Worm (Caenorhabditis elegans) whole organism, L3 larva: ENCODE measurements around the gene ins-17.

Experiments
- R02D3.7 ChIP-seq: fragments of 150-350 bp; optimal IDR thresholded peaks from 2 replicates; lab custom pipeline; 2014; ENCODE audit warnings: missing biosample characterization, missing genetic modification characterization
- ZK546.5 ChIP-seq: sonication (generic microtip); optimal IDR thresholded peaks from 2 replicates; lab custom pipeline; 2017; ENCODE audit warnings: missing biosample characterization, missing genetic modification characterization
- aly-2 ChIP-seq: fragments of 150-350 bp; optimal IDR thresholded peaks from 2 replicates; lab custom pipeline; 2014; ENCODE audit warnings: missing biosample characterization, missing genetic modification characterization
- ceh-16 ChIP-seq: sonication (generic microtip); optimal IDR thresholded peaks from 2 replicates; lab custom pipeline; 2017; ENCODE audit warnings: missing biosample characterization, missing genetic modification characterization
- ceh-28 ChIP-seq: fragments of 150-350 bp; optimal IDR thresholded peaks from 2 replicates; lab custom pipeline; 2014; ENCODE audit warnings: missing biosample characterization, missing genetic modification reagents, missing genetic modification characterization
- ceh-82 ChIP-seq: fragments of 150-350 bp; optimal IDR thresholded peaks from 2 replicates; lab custom pipeline; 2014; ENCODE audit warnings: missing biosample characterization, missing genetic modification characterization
- ceh-9 ChIP-seq: sonication (generic microtip); optimal IDR thresholded peaks from 2 replicates; lab custom pipeline; 2018; ENCODE audit warnings: missing biosample characterization, missing genetic modification characterization
- daf-12 ChIP-seq: fragments of 150-350 bp; optimal IDR thresholded peaks from 2 replicates; lab custom pipeline; 2014; ENCODE audit warnings: missing biosample characterization, missing genetic modification reagents, missing genetic modification characterization
- egl-27 ChIP-seq: sonication (generic microtip); optimal IDR thresholded peaks from 4 replicates; lab custom pipeline; 2017; ENCODE audit warnings: missing biosample characterization, missing genetic modification reagents, missing genetic modification characterization
- egl-5 ChIP-seq: fragments of 150-350 bp; optimal IDR thresholded peaks from 2 replicates; lab custom pipeline; 2017; ENCODE audit warnings: missing biosample characterization, missing genetic modification reagents, missing genetic modification characterization, inconsistent platforms
- elt-2 ChIP-seq: sonication (generic microtip); optimal IDR thresholded peaks from 2 replicates; lab custom pipeline; 2016; ENCODE audit warnings: missing genetic modification reagents, mild to moderate bottlenecking, missing genetic modification characterization, missing compliant biosample characterization
- eor-1 ChIP-seq, 2 experiments: fragments of 150-350 bp; optimal IDR thresholded peaks; 2 replicates each; lab custom pipeline; 2014 to 2018; ENCODE audit warnings: missing biosample characterization in 2 of 2, missing genetic modification characterization in 2 of 2
- fkh-10 ChIP-seq: sonication (generic microtip); optimal IDR thresholded peaks from 2 replicates; lab custom pipeline; 2017; ENCODE audit warnings: missing biosample characterization, missing genetic modification reagents, missing genetic modification characterization
- fkh-2 ChIP-seq: fragments of 150-350 bp; optimal IDR thresholded peaks from 2 replicates; lab custom pipeline; 2014; ENCODE audit warnings: missing biosample characterization, missing genetic modification reagents, missing genetic modification characterization
- fos-1 ChIP-seq: fragments of 150-350 bp; optimal IDR thresholded peaks from 2 replicates; lab custom pipeline; 2014; ENCODE audit warnings: missing biosample characterization, missing genetic modification characterization
- hmg-11 ChIP-seq: sonication (generic microtip); optimal IDR thresholded peaks from 2 replicates; lab custom pipeline; 2016; ENCODE audit warnings: missing genetic modification characterization, missing compliant biosample characterization
- jun-1 ChIP-seq: fragments of 150-350 bp; optimal IDR thresholded peaks from 2 replicates; lab custom pipeline; 2014; ENCODE audit warnings: missing biosample characterization, missing genetic modification reagents, missing genetic modification characterization
- lin-15B ChIP-seq: fragments of 150-350 bp; optimal IDR thresholded peaks from 2 replicates; lab custom pipeline; 2014; ENCODE audit warnings: missing biosample characterization, missing genetic modification characterization
- lin-39 ChIP-seq: fragments of 150-350 bp; optimal IDR thresholded peaks from 2 replicates; lab custom pipeline; 2018; ENCODE audit warnings: missing biosample characterization, missing genetic modification reagents, missing genetic modification characterization
- lsy-12 ChIP-seq: sonication (generic microtip); optimal IDR thresholded peaks from 2 replicates; lab custom pipeline; 2016; ENCODE audit warnings: mild to moderate bottlenecking, missing genetic modification characterization, missing compliant biosample characterization
- mml-1 ChIP-seq: fragments of 150-350 bp; sonication (generic microtip); optimal IDR thresholded peaks from 3 replicates; lab custom pipeline; 2014; ENCODE audit warnings: missing biosample characterization, missing genetic modification characterization
- nfya-1 ChIP-seq: sonication (generic microtip); optimal IDR thresholded peaks from 2 replicates; lab custom pipeline; 2017; ENCODE audit warnings: missing genetic modification characterization, mild to moderate bottlenecking, missing compliant biosample characterization, antibody characterized with exemption, moderate library complexity; ENCODE audit not compliant: insufficient read depth
- nhr-11 ChIP-seq: fragments of 150-350 bp; optimal IDR thresholded peaks from 2 replicates; lab custom pipeline; 2014; ENCODE audit warnings: missing biosample characterization, missing genetic modification characterization
- nhr-12 ChIP-seq: fragments of 150-350 bp; optimal IDR thresholded peaks from 2 replicates; lab custom pipeline; 2014; ENCODE audit warnings: missing biosample characterization, missing genetic modification characterization
- nhr-23 ChIP-seq: fragments of 150-350 bp; optimal IDR thresholded peaks from 2 replicates; lab custom pipeline; 2014; ENCODE audit warnings: missing biosample characterization, missing genetic modification reagents, missing genetic modification characterization
- nhr-237 ChIP-seq: fragments of 150-350 bp; optimal IDR thresholded peaks from 2 replicates; lab custom pipeline; 2014; ENCODE audit warnings: missing biosample characterization, missing genetic modification characterization
- nhr-25 ChIP-seq: sonication (generic microtip); optimal IDR thresholded peaks from 2 replicates; lab custom pipeline; 2017; ENCODE audit warnings: missing biosample characterization, missing genetic modification characterization
- nhr-28 ChIP-seq: fragments of 150-350 bp; optimal IDR thresholded peaks from 2 replicates; lab custom pipeline; 2014; ENCODE audit warnings: missing biosample characterization, missing genetic modification characterization
- nhr-43 ChIP-seq: sonication (generic microtip); optimal IDR thresholded peaks from 2 replicates; lab custom pipeline; 2016; ENCODE audit warnings: mild to moderate bottlenecking, missing genetic modification characterization, missing compliant biosample characterization; ENCODE audit not compliant: poor library complexity, severe bottlenecking
- nhr-67 ChIP-seq: fragments of 150-350 bp; optimal IDR thresholded peaks from 2 replicates; lab custom pipeline; 2014; ENCODE audit warnings: missing biosample characterization, missing genetic modification characterization
- nhr-76 ChIP-seq: fragments of 150-350 bp; sonication (generic microtip); optimal IDR thresholded peaks from 5 replicates; lab custom pipeline; 2014; ENCODE audit warnings: missing biosample characterization, missing genetic modification characterization
- nhr-77 ChIP-seq: fragments of 150-350 bp; optimal IDR thresholded peaks from 2 replicates; lab custom pipeline; 2014; ENCODE audit warnings: missing biosample characterization, missing genetic modification characterization
- pha-4 ChIP-seq: fragments of 150-350 bp; optimal IDR thresholded peaks from 2 replicates; lab custom pipeline; 2014; ENCODE audit warnings: missing biosample characterization, missing genetic modification reagents, missing genetic modification characterization
- pqm-1 ChIP-seq: fragments of 150-350 bp; optimal IDR thresholded peaks from 2 replicates; lab custom pipeline; 2017; ENCODE audit warnings: missing biosample characterization, missing genetic modification characterization, inconsistent platforms
- sea-2 ChIP-seq: fragments of 150-350 bp; sonication (generic microtip); optimal IDR thresholded peaks from 4 replicates; lab custom pipeline; 2014; ENCODE audit warnings: missing biosample characterization, missing genetic modification reagents, missing genetic modification characterization
- skn-1 ChIP-seq: fragments of 150-350 bp; optimal IDR thresholded peaks from 2 replicates; lab custom pipeline; 2014; ENCODE audit warnings: missing biosample characterization, missing genetic modification characterization
- snpc-4 ChIP-seq: fragments of 150-350 bp; optimal IDR thresholded peaks from 2 replicates; lab custom pipeline; 2014; ENCODE audit warnings: missing biosample characterization, missing genetic modification characterization
- tbx-2 ChIP-seq: sonication (generic microtip); optimal IDR thresholded peaks from 2 replicates; lab custom pipeline; 2016; ENCODE audit warnings: mild to moderate bottlenecking, missing genetic modification characterization, missing compliant biosample characterization
- unc-39 ChIP-seq: sonication (generic microtip); optimal IDR thresholded peaks from 4 replicates; lab custom pipeline; 2017; ENCODE audit warnings: missing biosample characterization, missing genetic modification characterization
- zag-1 ChIP-seq: fragments of 150-350 bp; optimal IDR thresholded peaks from 2 replicates; lab custom pipeline; 2014; ENCODE audit warnings: missing biosample characterization, missing genetic modification characterization
- ztf-11 ChIP-seq: fragments of 150-350 bp; optimal IDR thresholded peaks from 2 replicates; lab custom pipeline; 2014; ENCODE audit warnings: missing biosample characterization, missing genetic modification characterization
- ztf-4 ChIP-seq: fragments of 150-350 bp; optimal IDR thresholded peaks from 2 replicates; lab custom pipeline; 2014; ENCODE audit warnings: missing biosample characterization, missing genetic modification characterization

ins-17 gene

ce11 chrIII:4517781-4518180, 40.4 kb upstream of the ins-17 start:
- TF ChIP-seq ceh-16 (tag; lab: Kevin White, UChicago) (no peak), egl-5 (no peak), sea-2 (no peak), snpc-4 (tag; lab: Kevin White, UChicago) (no peak), ZK546.5 (tag; lab: Kevin White, UChicago) (no peak), ztf-4 (tag; lab: Kevin White, UChicago) (no peak)

DNA sequence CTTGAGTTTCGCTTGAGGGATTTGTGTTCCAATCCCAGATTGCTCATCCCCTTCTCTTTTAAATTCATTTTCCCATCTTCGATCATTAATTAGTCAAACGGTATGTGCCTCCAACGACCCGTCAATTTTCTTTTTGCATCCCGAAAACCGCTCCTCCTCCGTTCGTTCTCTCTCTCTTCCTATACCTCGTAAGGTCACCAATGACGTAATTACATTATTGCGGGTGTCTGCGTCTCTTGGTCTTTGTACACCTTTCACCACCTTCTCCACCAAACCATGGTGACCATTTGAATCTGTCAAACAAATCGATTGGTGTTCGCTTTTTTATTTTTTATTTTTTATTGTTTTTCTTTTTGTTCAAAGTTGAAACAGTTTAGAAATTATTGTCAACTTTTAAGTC, 37.8 kb upstream of the ins-17 start:
- TF ChIP-seq unc-39 (tag; lab: Kevin White, UChicago) (no peak), snpc-4 (tag; lab: Kevin White, UChicago) (no peak), ceh-16 (tag; lab: Kevin White, UChicago) (no peak), nhr-67 (tag; lab: Kevin White, UChicago) (no peak), ceh-82 (no peak), lsy-12 (tag; lab: Kevin White, UChicago) (no peak), jun-1 (tag; lab: Kevin White, UChicago) (no peak), lin-15B (tag; lab: Kevin White, UChicago) (no peak), zag-1 (tag; lab: Kevin White, UChicago) (no peak), daf-12 (tag; lab: Kevin White, UChicago) (no peak), ceh-28 (tag; lab: Kevin White, UChicago) (no peak), ZK546.5 (tag; lab: Kevin White, UChicago) (no peak), nhr-237 (tag; lab: Kevin White, UChicago) (no peak), nhr-25 (tag; lab: Kevin White, UChicago) (no peak), ceh-9 (no peak), nhr-12 (tag; lab: Kevin White, UChicago) (no peak), nhr-23 (no peak), fkh-2 (tag; lab: Kevin White, UChicago) (no peak), nhr-28 (no peak)
- TF ChIP-seq, all 47 proteins: peak for 0

ce11 chrIII:4513926-4514325, 36.6 kb upstream of the ins-17 start:
- TF ChIP-seq egl-27 (tag; lab: Kevin White, UChicago) (no peak), pha-4 (tag; lab: Kevin White, UChicago) (peak; percentile 28), hmg-11 (tag; lab: Kevin White, UChicago) (peak; percentile 49), lsy-12 (tag; lab: Kevin White, UChicago) (no peak), nfya-1 (tag; lab: Kevin White, UChicago) (peak; percentile 53), ztf-11 (no peak), lin-39 (tag; lab: Kevin White, UChicago) (peak; percentile 44)

ce11 chrIII:4508064-4508905, 30.9 kb upstream of the ins-17 start, which contains the start of the genes cct-5 and F25F2.1:
Gene cct-5, minus strand, starts transcription at chrIII:4508114.
Gene F25F2.1, plus strand, starts transcription at chrIII:4508855.
- TF ChIP-seq mml-1 (no peak), fos-1 (no peak), zag-1 (tag; lab: Kevin White, UChicago) (no peak), nhr-23 (peak; percentile 18), lin-39 (tag; lab: Kevin White, UChicago) (peak; percentile 30), R02D3.7 (tag; lab: Kevin White, UChicago) (no peak), ztf-11 (no peak), nhr-67 (tag; lab: Kevin White, UChicago) (no peak), unc-39 (tag; lab: Kevin White, UChicago) (no peak), tbx-2 (tag; lab: Kevin White, UChicago) (no peak), nhr-237 (tag; lab: Kevin White, UChicago) (no peak), ZK546.5 (tag; lab: Kevin White, UChicago) (no peak), nhr-11 (tag; lab: Kevin White, UChicago) (no peak), egl-27 (tag; lab: Kevin White, UChicago) (no peak), nhr-12 (tag; lab: Kevin White, UChicago) (no peak), fkh-2 (tag; lab: Kevin White, UChicago) (no peak), lsy-12 (tag; lab: Kevin White, UChicago) (no peak), aly-2 (tag; lab: Kevin White, UChicago) (no peak), skn-1 (tag; lab: Kevin White, UChicago) (no peak), snpc-4 (tag; lab: Kevin White, UChicago) (peak; percentile 69), lin-15B (tag; lab: Kevin White, UChicago) (peak; percentile 53), fkh-10 (GFP tag; lab: Kevin White, UChicago) (no peak), ceh-16 (tag; lab: Kevin White, UChicago) (no peak), daf-12 (tag; lab: Kevin White, UChicago) (no peak), pqm-1 (tag; lab: Kevin White, UChicago) (no peak), eor-1 (tag; optimal IDR thresholded peaks at IDR 0.05; lab: Kevin White, UChicago) (no peak), sea-2 (no peak), ceh-9 (no peak), elt-2 (tag; lab: Kevin White, UChicago) (peak; percentile 36), hmg-11 (tag; lab: Kevin White, UChicago) (peak; percentile 72), nhr-76 (tag; lab: Kevin White, UChicago) (no peak), nhr-77 (no peak), nhr-43 (tag; lab: Kevin White, UChicago) (no peak), jun-1 (tag; lab: Kevin White, UChicago) (no peak), nfya-1 (tag; lab: Kevin White, UChicago) (peak; percentile 79)
